Worm (Caenorhabditis elegans): Measurements from ENCODE around the gene Y51A2D.21.

- TF ChIP-seq flt-1 (GFP tag; IDR thresholded peaks at IDR 0.05) (no peak), klf-2 (GFP tag; conservative IDR thresholded peaks at IDR 0.05) (no peak)
Observed at ce11 chrV:18569445-18569844, 2.2 kb upstream of the Y51A2D.21 start.
